Worm (Caenorhabditis elegans) whole organism, young adult: Measurements from ENCODE around the gene snt-7.

Source experiments
- B0261.1 ChIP-seq: sonication (generic microtip); optimal IDR thresholded peaks from 2 replicates; lab custom pipeline; 2016; ENCODE audit warnings: mild to moderate bottlenecking, missing genetic modification characterization, moderate library complexity, missing compliant biosample characterization
- F23B12.7 ChIP-seq: sonication (generic microtip); optimal IDR thresholded peaks from 2 replicates; lab custom pipeline; 2017; ENCODE audit warnings: missing genetic modification characterization, mild to moderate bottlenecking, missing compliant biosample characterization, antibody characterized with exemption, moderate library complexity; ENCODE audit not compliant: insufficient read depth
- F57C9.4 ChIP-seq: sonication (generic microtip); optimal IDR thresholded peaks from 2 replicates; lab custom pipeline; 2017; ENCODE audit warnings: mild to moderate bottlenecking, missing genetic modification characterization, missing compliant biosample characterization
- Y53F4B.3 ChIP-seq: fragments of 200-800 bp; sonication (Bioruptor generic); IDR thresholded peaks from 2 replicates; pipeline ENCODE4 v1.3.6; 2022; ENCODE audit warnings: missing genetic modification reagents, missing genetic modification characterization, missing compliant biosample characterization
- Y56A3A.18 ChIP-seq: fragments of 200-800 bp; sonication (Bioruptor generic); IDR thresholded peaks from 2 replicates; pipeline ENCODE4 v1.3.6; 2022; ENCODE audit warnings: missing genetic modification reagents, missing genetic modification characterization, missing compliant biosample characterization
- Y79H2A.3 ChIP-seq: fragments of 200-800 bp; sonication (Bioruptor generic); conservative IDR thresholded peaks from 2 replicates; pipeline ENCODE4 v1.3.6; 2022; ENCODE audit warnings: missing genetic modification reagents, missing genetic modification characterization, missing compliant biosample characterization
- ekl-4 ChIP-seq: fragments of 200-800 bp; sonication (Bioruptor generic); IDR thresholded peaks from 2 replicates; pipeline ENCODE4 v1.3.6; 2022; ENCODE audit warnings: missing genetic modification reagents, missing genetic modification characterization, missing compliant biosample characterization
- hrde-1 ChIP-seq: sonication (generic microtip); optimal IDR thresholded peaks from 2 replicates; lab custom pipeline; 2016; ENCODE audit warnings: missing genetic modification characterization, mild to moderate bottlenecking, missing compliant biosample characterization, moderate library complexity, missing genotype, missing genetic modification reagents, borderline replicate concordance
- lin-35 ChIP-seq, 3 experiments: fragments of 150-350 bp in 2 of 3; sonication (generic microtip) in 1 of 3; optimal IDR thresholded peaks; 2 replicates each; lab custom pipeline; 2014 to 2018; ENCODE audit warnings: missing biosample characterization in 3 of 3, missing genetic modification characterization in 3 of 3, missing genetic modification reagents in 3 of 3
- madf-10 ChIP-seq: sonication (generic microtip); optimal IDR thresholded peaks from 2 replicates; lab custom pipeline; 2016; ENCODE audit warnings: mild to moderate bottlenecking, missing genetic modification characterization, missing compliant biosample characterization
- nhr-27 ChIP-seq: fragments of 200-800 bp; sonication (Bioruptor generic); optimal IDR thresholded peaks from 2 replicates; lab custom pipeline; 2018; ENCODE audit warnings: mild to moderate bottlenecking, missing genetic modification characterization, moderate library complexity, missing compliant biosample characterization
- pha-4 ChIP-seq: fragments of 150-350 bp; sonication (generic microtip); optimal IDR thresholded peaks from 2 replicates; lab custom pipeline; 2014; ENCODE audit warnings: missing biosample characterization, missing genetic modification reagents, missing genetic modification characterization
- tbx-9 ChIP-seq: sonication (generic microtip); optimal IDR thresholded peaks from 2 replicates; lab custom pipeline; 2016; ENCODE audit warnings: borderline replicate concordance, missing genetic modification characterization, inconsistent platforms, missing compliant biosample characterization

- TF ChIP-seq ekl-4 (GFP tag; lab: Robert Waterston, UW) (no peak), madf-10 (no peak), hrde-1 (tag; lab: Kevin White, UChicago) (no peak), nhr-27 (tag; lab: Kevin White, UChicago) (no peak), Y56A3A.18 (GFP tag; lab: Robert Waterston, UW) (no peak), Y79H2A.3 (GFP tag; lab: Robert Waterston, UW) (no peak), Y53F4B.3 (GFP tag; lab: Robert Waterston, UW) (no peak), pha-4 (no peak), lin-35 (GFP tag; optimal IDR thresholded peaks at IDR 0.05; lab: Kevin White, UChicago) (no peak), tbx-9 (tag; lab: Kevin White, UChicago) (no peak), B0261.1 (tag; lab: Kevin White, UChicago) (no peak), F57C9.4 (tag; lab: Kevin White, UChicago) (no peak), F23B12.7 (tag; lab: Kevin White, UChicago) (no peak)
These were observed 30.5 kb downstream of the snt-7 start, which contains the start of gene ocr-3 for ce11 chrX:15168424-15168823.
